Worm (Caenorhabditis elegans) whole organism, L2 larva: ENCODE measurements around the gene C02B8.12.

Experiments
- alr-1 ChIP-seq: fragments of 150-350 bp; optimal IDR thresholded peaks from 2 replicates; lab custom pipeline; 2014; ENCODE audit warnings: missing biosample characterization, missing genetic modification characterization
- ama-1 ChIP-seq: fragments of 150-350 bp; optimal IDR thresholded peaks from 2 replicates; lab custom pipeline; 2018; ENCODE audit warnings: inconsistent platforms
- blmp-1 ChIP-seq: sonication (generic microtip); optimal IDR thresholded peaks from 2 replicates; lab custom pipeline; 2017; ENCODE audit warnings: missing genetic modification characterization, mild to moderate bottlenecking, missing compliant biosample characterization, antibody characterized with exemption, moderate library complexity; ENCODE audit not compliant: insufficient read depth
- ceh-82 ChIP-seq: fragments of 150-350 bp; optimal IDR thresholded peaks from 2 replicates; lab custom pipeline; 2014; ENCODE audit warnings: missing biosample characterization, missing genetic modification characterization
- nhr-12 ChIP-seq: fragments of 150-350 bp; optimal IDR thresholded peaks from 2 replicates; lab custom pipeline; 2014; ENCODE audit warnings: missing biosample characterization, missing genetic modification characterization
- nhr-237 ChIP-seq: fragments of 150-350 bp; optimal IDR thresholded peaks from 2 replicates; lab custom pipeline; 2014; ENCODE audit warnings: missing biosample characterization, missing genetic modification characterization
- nhr-77 ChIP-seq: fragments of 150-350 bp; optimal IDR thresholded peaks from 2 replicates; lab custom pipeline; 2014; ENCODE audit warnings: missing biosample characterization, missing genetic modification characterization
- skn-1 ChIP-seq: sonication (generic microtip); optimal IDR thresholded peaks from 2 replicates; lab custom pipeline; 2017; ENCODE audit warnings: missing biosample characterization, missing genetic modification characterization
- snpc-4 ChIP-seq: fragments of 150-350 bp; optimal IDR thresholded peaks from 2 replicates; lab custom pipeline; 2014; ENCODE audit warnings: missing biosample characterization, missing genetic modification characterization
- unc-62 ChIP-seq: fragments of 150-350 bp; optimal IDR thresholded peaks from 2 replicates; lab custom pipeline; 2014; ENCODE audit warnings: missing biosample characterization, missing genetic modification reagents, missing genetic modification characterization
- zag-1 ChIP-seq: fragments of 150-350 bp; optimal IDR thresholded peaks from 2 replicates; lab custom pipeline; 2014; ENCODE audit warnings: missing biosample characterization, missing genetic modification characterization

- TF ChIP-seq nhr-237 (tag; lab: Kevin White, UChicago) = no peak
- no peak for TF ChIP-seq ama-1
- TF ChIP-seq nhr-77 (tag; lab: Kevin White, UChicago) = no peak
- TF ChIP-seq snpc-4 (tag; lab: Kevin White, UChicago) = no peak
- TF ChIP-seq blmp-1 (tag; lab: Kevin White, UChicago) = no peak
- no peak for TF ChIP-seq nhr-12 (tag; lab: Kevin White, UChicago)
- TF ChIP-seq unc-62 = no peak
- no peak for TF ChIP-seq zag-1 (tag; lab: Kevin White, UChicago)
- TF ChIP-seq ceh-82 = no peak
- TF ChIP-seq skn-1 = no peak
- TF ChIP-seq alr-1 (tag; lab: Kevin White, UChicago) = no peak
Measured at ce11 chrX:8120281-8120680, 2.9 kb downstream of the C02B8.12 start.
